Fruit fly (Drosophila melanogaster) whole organism, embryonic: ENCODE results near the gene lqfR.

Experiments
- Atf-2 ChIP-seq: fragments of 200-800 bp; sonication (Bioruptor generic); optimal IDR thresholded peaks from 2 replicates; lab custom pipeline; 2016; ENCODE audit warnings: missing biosample characterization, missing genetic modification characterization
- B-H1 ChIP-seq: fragments of 200-800 bp; sonication (Bioruptor generic); IDR thresholded peaks from 3 replicates; pipeline ENCODE4 v1.3.6; 2022; ENCODE audit warnings: missing biosample characterization, missing genetic modification characterization
- CG11085 ChIP-seq: fragments of 200-800 bp; sonication (Bioruptor generic); IDR thresholded peaks from 2 replicates; pipeline ENCODE4 v1.3.6; 2022; ENCODE audit warnings: missing biosample characterization, missing genetic modification characterization
- CG12155 ChIP-seq: fragments of 200-800 bp; sonication (Bioruptor generic); optimal IDR thresholded peaks from 3 replicates; lab custom pipeline; 2016; ENCODE audit warnings: missing biosample characterization, missing genetic modification characterization
- CG1647 ChIP-seq: fragments of 200-800 bp; sonication (Bioruptor generic); optimal IDR thresholded peaks from 3 replicates; lab custom pipeline; 2016; ENCODE audit warnings: missing biosample characterization, missing genetic modification characterization
- CG2199 ChIP-seq: fragments of 200-800 bp; sonication (Bioruptor generic); IDR thresholded peaks from 3 replicates; pipeline ENCODE4 v1.3.6; 2022; ENCODE audit warnings: missing biosample characterization, missing genetic modification characterization
- CG31365 ChIP-seq: fragments of 200-800 bp; sonication (Bioruptor generic); optimal IDR thresholded peaks from 2 replicates; lab custom pipeline; 2018; ENCODE audit warnings: missing biosample characterization, mild to moderate bottlenecking, missing genetic modification characterization
- CG31441 ChIP-seq: fragments of 200-800 bp; sonication (Bioruptor generic); IDR thresholded peaks from 2 replicates; pipeline ENCODE4 v1.3.6; 2022; ENCODE audit warnings: missing biosample characterization, missing genetic modification characterization
- CG33213 ChIP-seq: fragments of 200-800 bp; sonication (Bioruptor generic); optimal IDR thresholded peaks from 3 replicates; lab custom pipeline; 2016; ENCODE audit warnings: missing biosample characterization, missing genetic modification characterization
- CG6175 ChIP-seq: fragments of 200-800 bp; sonication (Bioruptor generic); IDR thresholded peaks from 3 replicates; pipeline ENCODE4 v1.3.6; 2022; ENCODE audit warnings: missing biosample characterization, missing genetic modification characterization
- CG6854 ChIP-seq: fragments of 200-800 bp; sonication (Bioruptor generic); optimal IDR thresholded peaks from 3 replicates; lab custom pipeline; 2017; ENCODE audit warnings: missing biosample characterization, mild to moderate bottlenecking, missing genetic modification characterization
- CG7556 ChIP-seq: fragments of 200-800 bp; sonication (Bioruptor generic); optimal IDR thresholded peaks from 2 replicates; lab custom pipeline; 2017; ENCODE audit warnings: missing biosample characterization, mild to moderate bottlenecking, missing genetic modification characterization
- CG7786 ChIP-seq: fragments of 200-800 bp; sonication (Bioruptor generic); optimal IDR thresholded peaks from 2 replicates; lab custom pipeline; 2016; ENCODE audit warnings: missing biosample characterization, missing genetic modification characterization
- CrebB ChIP-seq: fragments of 200-800 bp; sonication (Bioruptor generic); optimal IDR thresholded peaks from 3 replicates; lab custom pipeline; 2018; ENCODE audit warnings: missing biosample characterization, mild to moderate bottlenecking, missing genetic modification characterization
- D ChIP-seq, 2 experiments: fragments of 200-800 bp in 1 of 2; fragments of >200 bp in 1 of 2; sonication (Bioruptor generic) in 1 of 2; optimal IDR thresholded peaks; 2 replicates in 1 of 2; 3 replicates in 1 of 2; lab custom pipeline; 2017; ENCODE audit warnings: mild to moderate bottlenecking in 1 of 2, missing biosample characterization in 1 of 2, missing genetic modification characterization in 1 of 2, missing genetic modification reagents in 1 of 2
- Dll ChIP-seq: fragments of 200-800 bp; sonication (Bioruptor generic); IDR thresholded peaks from 4 replicates; pipeline ENCODE4 v1.3.6; 2022; ENCODE audit warnings: missing biosample characterization, missing genetic modification characterization; ENCODE audit not compliant: partially characterized antibody
- E2f1 ChIP-seq: fragments of 200-800 bp; sonication (Bioruptor generic); IDR thresholded peaks from 2 replicates; pipeline ENCODE4 v1.3.6; 2022; ENCODE audit warnings: missing biosample characterization, missing genetic modification characterization
- Fer1 ChIP-seq: fragments of 200-800 bp; sonication (Bioruptor generic); optimal IDR thresholded peaks from 2 replicates; lab custom pipeline; 2017; ENCODE audit warnings: missing biosample characterization, mild to moderate bottlenecking, missing genetic modification characterization
- Hr78 ChIP-seq, 2 experiments: fragments of 200-800 bp in 1 of 2; fragments of >200 bp in 1 of 2; sonication (Bioruptor generic) in 1 of 2; optimal IDR thresholded peaks; 2 replicates each; lab custom pipeline; 2017 to 2019; ENCODE audit warnings: missing biosample characterization in 2 of 2, missing genetic modification characterization in 2 of 2, mild to moderate bottlenecking in 1 of 2, moderate library complexity in 1 of 2
- Pdp1 ChIP-seq, 2 experiments: fragments of 200-800 bp; sonication (Bioruptor generic); optimal IDR thresholded peaks; 3 replicates each; lab custom pipeline; 2016; ENCODE audit warnings: missing biosample characterization in 2 of 2, missing genetic modification characterization in 2 of 2, mild to moderate bottlenecking in 1 of 2, moderate library complexity in 1 of 2
- Scr ChIP-seq: fragments of 200-800 bp; sonication (Bioruptor generic); IDR thresholded peaks from 2 replicates; pipeline ENCODE4 v1.3.6; 2022; ENCODE audit warnings: missing biosample characterization, missing genetic modification characterization; ENCODE audit not compliant: partially characterized antibody
- Xbp1 ChIP-seq: fragments of 200-800 bp; sonication (Bioruptor generic); optimal IDR thresholded peaks from 3 replicates; lab custom pipeline; 2016; ENCODE audit warnings: missing biosample characterization, mild to moderate bottlenecking, missing genetic modification characterization
- amos ChIP-seq: fragments of 200-800 bp; sonication (Bioruptor generic); IDR thresholded peaks from 2 replicates; pipeline ENCODE4 v1.3.6; 2022; ENCODE audit warnings: missing biosample characterization, missing genetic modification characterization; ENCODE audit not compliant: partially characterized antibody
- aop ChIP-seq: fragments of 200-800 bp; sonication (Bioruptor generic); IDR thresholded peaks from 2 replicates; pipeline ENCODE4 v1.3.6; 2022; ENCODE audit warnings: missing biosample characterization, missing genetic modification characterization
- btn ChIP-seq: fragments of 200-800 bp; sonication (Bioruptor generic); optimal IDR thresholded peaks from 2 replicates; lab custom pipeline; 2016; ENCODE audit warnings: missing biosample characterization, missing genetic modification characterization
- cato ChIP-seq: fragments of 200-800 bp; sonication (Bioruptor generic); optimal IDR thresholded peaks from 2 replicates; lab custom pipeline; 2016; ENCODE audit warnings: missing biosample characterization, missing genetic modification characterization, borderline replicate concordance
- caup ChIP-seq: fragments of 200-800 bp; sonication (Bioruptor generic); optimal IDR thresholded peaks from 3 replicates; lab custom pipeline; 2017; ENCODE audit warnings: missing biosample characterization, mild to moderate bottlenecking, missing genetic modification characterization, moderate library complexity; ENCODE audit not compliant: severe bottlenecking
- crp ChIP-seq, 2 experiments: fragments of 200-800 bp; sonication (Bioruptor generic); optimal IDR thresholded peaks; 2 replicates in 1 of 2; 3 replicates in 1 of 2; lab custom pipeline; 2017; ENCODE audit warnings: missing biosample characterization in 2 of 2, missing genetic modification characterization in 2 of 2, mild to moderate bottlenecking in 1 of 2, moderate library complexity in 1 of 2
- cwo ChIP-seq: fragments of 200-800 bp; sonication (Bioruptor generic); optimal IDR thresholded peaks from 3 replicates; lab custom pipeline; 2017; ENCODE audit warnings: missing biosample characterization, missing genetic modification characterization, mild to moderate bottlenecking, moderate library complexity, missing genetic modification reagents
- da ChIP-seq: fragments of 200-800 bp; sonication (Bioruptor generic); optimal IDR thresholded peaks from 2 replicates; lab custom pipeline; 2016; ENCODE audit warnings: missing biosample characterization, missing genetic modification characterization
- danr ChIP-seq: fragments of 200-800 bp; sonication (Bioruptor generic); IDR thresholded peaks from 2 replicates; pipeline ENCODE4 v1.3.6; 2022; ENCODE audit warnings: missing biosample characterization, missing genetic modification characterization
- gfzf ChIP-seq: fragments of 200-800 bp; sonication (Bioruptor generic); optimal IDR thresholded peaks from 2 replicates; lab custom pipeline; 2016; ENCODE audit warnings: missing biosample characterization, mild to moderate bottlenecking, missing genetic modification characterization, moderate library complexity
- grn ChIP-seq: fragments of 200-800 bp; sonication (Bioruptor generic); optimal IDR thresholded peaks from 3 replicates; lab custom pipeline; 2017; ENCODE audit warnings: missing biosample characterization, missing genetic modification characterization
- gsb ChIP-seq: fragments of 200-800 bp; sonication (Bioruptor generic); IDR thresholded peaks from 2 replicates; pipeline ENCODE4 v1.3.6; 2022; ENCODE audit warnings: missing biosample characterization, missing genetic modification characterization
- jigr1 ChIP-seq: fragments of 200-800 bp; sonication (Bioruptor generic); IDR thresholded peaks from 3 replicates; pipeline ENCODE4 v1.3.6; 2022; ENCODE audit warnings: missing biosample characterization, missing genetic modification characterization
- jing ChIP-seq: fragments of 200-800 bp; sonication (Bioruptor generic); optimal IDR thresholded peaks from 2 replicates; lab custom pipeline; 2018; ENCODE audit warnings: missing biosample characterization, mild to moderate bottlenecking, missing genetic modification characterization
- mld ChIP-seq: fragments of 200-800 bp; sonication (Bioruptor generic); IDR thresholded peaks from 3 replicates; pipeline ENCODE4 v1.3.6; 2022; ENCODE audit warnings: missing biosample characterization, missing genetic modification characterization; ENCODE audit not compliant: partially characterized antibody
- odd ChIP-seq: fragments of 200-800 bp; sonication (Bioruptor generic); optimal IDR thresholded peaks from 2 replicates; lab custom pipeline; 2017; ENCODE audit warnings: missing biosample characterization, mild to moderate bottlenecking, missing genetic modification characterization
- otp ChIP-seq: fragments of 200-800 bp; sonication (Bioruptor generic); IDR thresholded peaks from 3 replicates; pipeline ENCODE4, ENCODE4 v1.3.6; 2022; ENCODE audit warnings: missing biosample characterization, missing genetic modification characterization
- twi ChIP-seq: fragments of 200-800 bp; optimal IDR thresholded peaks from 2 replicates; lab custom pipeline; 2019; ENCODE audit warnings: missing biosample characterization, mild to moderate bottlenecking, missing genetic modification characterization, moderate library complexity

lqfR gene

dm6 chr3R:22467939-22468571 lies 57.0 kb downstream of the lqfR start, which contains the start of the genes CG5377 and Nrx-1 (continued):
- TF ChIP-seq da (GFP tag; lab: Kevin White, UChicago) (no peak), caup (GFP tag; lab: Kevin White, UChicago) (no peak), CG7556 (GFP tag; lab: Kevin White, UChicago) (no peak), Pdp1 (GFP tag; optimal IDR thresholded peaks at IDR 0.05; lab: Kevin White, UChicago) (peak in 1 of 2 experiments; percentile 78), CG2199 (no peak), Scr (GFP tag; lab: Robert Waterston, UW) (peak; percentile 24; the same call in 1 of the 2 replicates), cato (GFP tag; lab: Kevin White, UChicago) (no peak), otp (GFP tag; lab: Robert Waterston, UW) (no peak), aop (no peak), D (optimal IDR thresholded peaks at IDR 0.05; lab: Kevin White, UChicago) (no peak), D (GFP tag; optimal IDR thresholded peaks at IDR 0.05; lab: Kevin White, UChicago) (no peak), grn (GFP tag; lab: Kevin White, UChicago) (peak; percentile 92), Xbp1 (GFP tag; lab: Kevin White, UChicago) (no peak), cwo (no peak), CG12155 (GFP tag; lab: Kevin White, UChicago) (no peak), Atf-2 (GFP tag; lab: Kevin White, UChicago) (no peak), CG31365 (tag; lab: Kevin White, UChicago) (no peak), CG6175 (GFP tag; lab: Robert Waterston, UW) (no peak), B-H1 (GFP tag; lab: Robert Waterston, UW) (no peak), CG1647 (GFP tag; lab: Kevin White, UChicago) (no peak), odd (GFP tag; lab: Kevin White, UChicago) (no peak), jing (no peak), Fer1 (no peak), CG7786 (no peak), gsb (no peak), jigr1 (GFP tag; lab: Robert Waterston, UW) (no peak), Hr78 (GFP tag; optimal IDR thresholded peaks at IDR 0.05; lab: Kevin White, UChicago) (no peak), CG6854 (no peak), CG11085 (GFP tag; lab: Robert Waterston, UW) (no peak), CG33213 (GFP tag; lab: Kevin White, UChicago) (no peak), danr (no peak), btn (GFP tag; lab: Kevin White, UChicago) (no peak), crp (GFP tag; optimal IDR thresholded peaks at IDR 0.05; lab: Kevin White, UChicago) (peak; percentile 51 to 92), gfzf (GFP tag; lab: Kevin White, UChicago) (peak; percentile 65), CrebB (no peak), E2f1 (GFP tag; lab: Robert Waterston, UW) (no peak), Dll (peak; percentile 45; the same call in 1 of the 4 replicates), amos (GFP tag; lab: Robert Waterston, UW) (no peak), twi (tag; lab: Kevin White, UChicago) (no peak), mld (GFP tag; lab: Robert Waterston, UW) (no peak), CG31441 (no peak)
